Worm (Caenorhabditis elegans) whole organism, midembryonic: Measurements from ENCODE around the gene col-165.

Source experiments
- T22C8.4 ChIP-seq: fragments of 200-800 bp; sonication (Bioruptor generic); IDR thresholded peaks from 2 replicates; pipeline ENCODE4 v1.3.6; 2022; ENCODE audit warnings: missing genetic modification characterization, missing compliant biosample characterization
- cog-1 ChIP-seq: sonication (generic microtip); optimal IDR thresholded peaks from 2 replicates; lab custom pipeline; 2016; ENCODE audit warnings: missing genetic modification characterization, missing compliant biosample characterization
- flt-1 ChIP-seq: fragments of 200-800 bp; sonication (Bioruptor generic); IDR thresholded peaks from 2 replicates; pipeline ENCODE4 v1.3.6; 2022; ENCODE audit warnings: missing genetic modification characterization, missing compliant biosample characterization
- klf-2 ChIP-seq: fragments of 200-800 bp; sonication (Bioruptor generic); conservative IDR thresholded peaks from 2 replicates; pipeline ENCODE4 v1.3.6; 2022; ENCODE audit warnings: missing genetic modification reagents, missing genetic modification characterization, missing compliant biosample characterization
- med-1 ChIP-seq: sonication (generic microtip); optimal IDR thresholded peaks from 2 replicates; lab custom pipeline; 2017; ENCODE audit warnings: missing genetic modification characterization, mild to moderate bottlenecking, missing compliant biosample characterization, antibody characterized with exemption, missing genetic modification reagents; ENCODE audit not compliant: insufficient read depth
- ztf-29 ChIP-seq: fragments of 200-800 bp; sonication (Bioruptor generic); IDR thresholded peaks from 2 replicates; pipeline ENCODE4 v1.3.6; 2022; ENCODE audit warnings: missing genetic modification reagents, missing genetic modification characterization, missing compliant biosample characterization

DNA sequence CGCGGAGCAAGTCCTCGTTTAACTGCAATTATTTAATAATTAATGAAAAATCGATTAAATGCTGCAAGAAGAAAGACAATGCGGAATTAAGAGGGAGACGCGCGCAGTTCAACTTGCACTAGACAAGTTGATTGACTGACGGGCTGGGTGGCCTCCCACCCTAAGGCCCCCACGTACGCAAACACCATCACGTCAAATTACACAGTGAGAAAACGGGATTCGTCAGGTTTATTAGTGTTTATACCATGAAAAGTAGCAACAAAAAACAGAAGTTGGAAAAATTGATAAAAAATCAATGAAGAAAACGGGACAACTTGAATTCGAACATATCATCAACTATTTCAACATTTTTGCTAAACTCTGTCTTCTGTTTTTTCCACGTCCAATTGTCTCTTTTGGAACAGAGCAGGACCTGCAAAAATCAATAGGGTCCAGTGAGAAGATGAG, 45.8 kb upstream of the col-165 start:
- TF ChIP-seq flt-1 (GFP tag; lab: Robert Waterston, UW) (no peak), klf-2 (no peak), ztf-29 (0 out of 2 replicates have a peak, but pooled peaks have one; percentile 29), med-1 (GFP tag; lab: Kevin White, UChicago) (no peak), T22C8.4 (GFP tag; lab: Robert Waterston, UW) (peak; percentile 35; the same call in 1 of the 2 replicates), cog-1 (tag; lab: Kevin White, UChicago) (no peak)
